Worm (Caenorhabditis elegans) whole organism, mixed stage, embryonic: ENCODE measurements around the gene tdp-1.

Source experiments
- blmp-1 ChIP-seq: fragments of 150-350 bp; optimal IDR thresholded peaks from 2 replicates; lab custom pipeline; 2014; ENCODE audit warnings: missing biosample characterization, missing genetic modification characterization
- ceh-39 ChIP-seq: fragments of 150-350 bp; optimal IDR thresholded peaks from 2 replicates; lab custom pipeline; 2014; ENCODE audit warnings: missing biosample characterization, missing genetic modification characterization
- ceh-83 ChIP-seq: fragments of 200-800 bp; sonication (Bioruptor generic); optimal IDR thresholded peaks from 2 replicates; lab custom pipeline; 2018; ENCODE audit warnings: mild to moderate bottlenecking, missing genetic modification characterization, missing compliant biosample characterization
- elt-1 ChIP-seq: sonication (generic microtip); optimal IDR thresholded peaks from 2 replicates; lab custom pipeline; 2017; ENCODE audit warnings: missing genetic modification characterization, mild to moderate bottlenecking, missing compliant biosample characterization, antibody characterized with exemption, moderate library complexity, borderline replicate concordance; ENCODE audit not compliant: insufficient read depth
- elt-3 ChIP-seq: fragments of 150-350 bp; optimal IDR thresholded peaks from 2 replicates; lab custom pipeline; 2014; ENCODE audit warnings: missing biosample characterization, missing genetic modification characterization
- hlh-1 ChIP-seq: fragments of 150-350 bp; optimal IDR thresholded peaks from 2 replicates; lab custom pipeline; 2014; ENCODE audit warnings: missing biosample characterization, missing genetic modification reagents, missing genetic modification characterization
- lin-13 ChIP-seq: fragments of 150-350 bp; optimal IDR thresholded peaks from 2 replicates; lab custom pipeline; 2014; ENCODE audit warnings: missing biosample characterization, missing genetic modification characterization
- nhr-12 ChIP-seq: fragments of 150-350 bp; optimal IDR thresholded peaks from 2 replicates; lab custom pipeline; 2014; ENCODE audit warnings: missing biosample characterization, missing genetic modification characterization
- nhr-237 ChIP-seq: fragments of 150-350 bp; optimal IDR thresholded peaks from 2 replicates; lab custom pipeline; 2014; ENCODE audit warnings: missing biosample characterization, missing genetic modification characterization
- nhr-76 ChIP-seq: sonication (generic microtip); optimal IDR thresholded peaks from 2 replicates; lab custom pipeline; 2017; ENCODE audit warnings: missing biosample characterization, missing genetic modification characterization
- unc-62 ChIP-seq: fragments of 150-350 bp; optimal IDR thresholded peaks from 2 replicates; lab custom pipeline; 2014; ENCODE audit warnings: missing biosample characterization, missing genetic modification reagents, missing genetic modification characterization

ce11 chrII:8996064-8996463 is 1.6 kb upstream of the tdp-1 start, which contains the start of gene ndub-2:
- TF ChIP-seq elt-1 (tag; lab: Kevin White, UChicago) = no peak
- TF ChIP-seq blmp-1 = no peak
- no peak for TF ChIP-seq nhr-237 (tag; lab: Kevin White, UChicago)
- no peak for TF ChIP-seq hlh-1 (tag; lab: Kevin White, UChicago)
- no peak for TF ChIP-seq elt-3
- TF ChIP-seq nhr-12 = no peak
- no peak for TF ChIP-seq lin-13 (tag; lab: Kevin White, UChicago)
- no peak for TF ChIP-seq unc-62 (GFP tag; lab: Kevin White, UChicago)
- no peak for TF ChIP-seq ceh-83
- no peak for TF ChIP-seq nhr-76 (tag; lab: Kevin White, UChicago)
- no peak for TF ChIP-seq ceh-39 (tag; lab: Kevin White, UChicago)
